Fruit fly (Drosophila melanogaster): Measurements from ENCODE around the gene CG16713.

The CG16713 gene

dm6 chr2L:3719414-3719959 is 24.3 kb upstream of the CG16713 start:
- TF ChIP-seq CG42726 (GFP tag; IDR thresholded peaks at IDR 0.05; ENCODE audit: partially characterized antibody) (no peak), CG3726 (GFP tag; IDR thresholded peaks at IDR 0.05) (no peak), Abd-B (GFP tag; optimal IDR thresholded peaks at IDR 0.05) (no peak), ap (GFP tag; IDR thresholded peaks at IDR 0.05) (no peak), CG8924 (tag; optimal IDR thresholded peaks at IDR 0.05) (no peak), dmrt11E (tag; optimal IDR thresholded peaks at IDR 0.05) (no peak), jumu (GFP tag; optimal IDR thresholded peaks at IDR 0.05) (no peak), gro (GFP tag; optimal IDR thresholded peaks at IDR 0.05) (no peak), PHDP (tag; optimal IDR thresholded peaks at IDR 0.05) (peak; percentile 36), Doc3 (GFP tag; IDR thresholded peaks at IDR 0.05; ENCODE audit: partially characterized antibody) (no peak), org-1 (GFP tag; optimal IDR thresholded peaks at IDR 0.05) (peak; percentile 0), CG7987 (GFP tag; optimal IDR thresholded peaks at IDR 0.05) (no peak), cwo (GFP tag; optimal IDR thresholded peaks at IDR 0.05) (peak; percentile 17), CG11247 (GFP tag; IDR thresholded peaks at IDR 0.05) (no peak), CG8359 (GFP tag; optimal IDR thresholded peaks at IDR 0.05; ENCODE audit: borderline replicate concordance) (no peak), CG16813 (GFP tag; IDR thresholded peaks at IDR 0.05; ENCODE audit: partially characterized antibody) (no peak), CG15269 (tag; optimal IDR thresholded peaks at IDR 0.05) (no peak), sima (GFP tag; optimal IDR thresholded peaks at IDR 0.05) (no peak), CG13296 (GFP tag; optimal IDR thresholded peaks at IDR 0.05) (peak; percentile 18), crol (GFP tag; IDR thresholded peaks at IDR 0.05) (no peak), CG4404 (GFP tag; IDR thresholded peaks at IDR 0.05) (no peak), CG4424 (GFP tag; optimal IDR thresholded peaks at IDR 0.05) (peak; percentile 36), ken (GFP tag; IDR thresholded peaks at IDR 0.05) (no peak), hb (GFP tag; IDR thresholded peaks at IDR 0.05; ENCODE audit: partially characterized antibody) (no peak), CG16815 (GFP tag; optimal IDR thresholded peaks at IDR 0.05) (no peak), CG9817 (tag; optimal IDR thresholded peaks at IDR 0.05) (peak; percentile 14), sens-2 (GFP tag; IDR thresholded peaks at IDR 0.05) (no peak), ewg (GFP tag; optimal IDR thresholded peaks at IDR 0.05) (no peak), so (GFP tag; IDR thresholded peaks at IDR 0.05) (0 out of 3 replicates have a peak, but pooled peaks have one; percentile 33), Hsf (GFP tag; optimal IDR thresholded peaks at IDR 0.05) (peak; percentile 3), sr (GFP tag; IDR thresholded peaks at IDR 0.05) (no peak), ATbp (GFP tag; optimal IDR thresholded peaks at IDR 0.05) (no peak), hkb (optimal IDR thresholded peaks at IDR 0.05) (no peak), hkb (GFP tag; IDR thresholded peaks at IDR 0.05) (0 out of 2 replicates have a peak, but pooled peaks have one; percentile 23), Oli (tag; optimal IDR thresholded peaks at IDR 0.05) (peak; percentile 41), CG16863 (GFP tag; optimal IDR thresholded peaks at IDR 0.05) (no peak), CG11723 (GFP tag; optimal IDR thresholded peaks at IDR 0.05) (no peak), Med (GFP tag) (peak; percentile 86), CG18262 (tag; optimal IDR thresholded peaks at IDR 0.05) (no peak), CG11695 (GFP tag; IDR thresholded peaks at IDR 0.05) (0 out of 3 replicates have a peak, but pooled peaks have one; percentile 20), CoRest (tag; optimal IDR thresholded peaks at IDR 0.05) (peak; percentile 41), Dfd (GFP tag; optimal IDR thresholded peaks at IDR 0.05) (no peak), nerfin-1 (tag; optimal IDR thresholded peaks at IDR 0.05) (no peak), unc-4 (GFP tag; IDR thresholded peaks at IDR 0.05; ENCODE audit: partially characterized antibody) (no peak), zen2 (GFP tag; IDR thresholded peaks at IDR 0.05; ENCODE audit: partially characterized antibody) (no peak), CG12071 (GFP tag; optimal IDR thresholded peaks at IDR 0.05) (peak; percentile 23), phol (tag; optimal IDR thresholded peaks at IDR 0.05) (no peak), scrt (GFP tag; optimal IDR thresholded peaks at IDR 0.05) (peak; percentile 19), BtbVII (GFP tag; optimal IDR thresholded peaks at IDR 0.05) (peak; percentile 36), Drgx (GFP tag; IDR thresholded peaks at IDR 0.05) (no peak)
